Worm (Caenorhabditis elegans): Measurements from ENCODE around the gene C30G12.4.

C30G12.4 gene

DNA sequence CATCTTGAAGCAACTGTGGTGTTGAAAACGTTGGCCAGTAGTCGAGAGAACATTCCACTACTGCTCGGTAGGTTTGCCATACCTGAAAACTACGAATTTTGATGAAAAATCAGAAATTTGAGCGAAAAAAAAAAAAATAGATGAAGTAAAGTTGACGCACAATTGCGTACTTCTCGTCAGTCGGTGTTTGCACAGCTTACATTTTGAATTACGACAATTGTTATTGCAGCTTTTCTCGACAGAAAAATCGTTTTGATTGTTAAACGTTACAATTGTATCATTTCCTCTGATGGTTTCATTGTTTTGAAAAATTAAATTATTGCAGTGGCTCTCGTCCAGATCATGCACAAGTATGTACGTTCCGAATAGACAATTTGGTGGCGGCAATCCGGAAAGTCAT is 48.1 kb downstream of the C30G12.4 start, which contains the start of the genes F45E12.5 and cnep-1:
TSS of gene F45E12.5 (minus strand) at position 93 of the 400 bp plus-strand sequence.
TSS of gene cnep-1 (plus strand) at position 326 of the 400 bp plus-strand sequence.
- TF ChIP-seq lin-35 (GFP tag; optimal IDR thresholded peaks at IDR 0.05): peak; percentile 20 to 54
- TF ChIP-seq blmp-1 (tag; optimal IDR thresholded peaks at IDR 0.05): peak; percentile 18
- peak in 2 of 3 experiments; percentile 12 to 29 for TF ChIP-seq dpl-1 (GFP tag; optimal IDR thresholded peaks at IDR 0.05)
- no peak for TF ChIP-seq lin-13 (GFP tag; optimal IDR thresholded peaks at IDR 0.05)
- TF ChIP-seq mep-1 (tag; optimal IDR thresholded peaks at IDR 0.05): peak; percentile 27
- peak in 1 of 2 experiments; percentile 56 for TF ChIP-seq lsy-2 (tag; optimal IDR thresholded peaks at IDR 0.05)
- TF ChIP-seq efl-1 (optimal IDR thresholded peaks at IDR 0.05): peak; percentile 34 to 42
- peak; percentile 32 to 53 for TF ChIP-seq efl-1 (GFP tag; optimal IDR thresholded peaks at IDR 0.05 in 1 of 2)
- peak; percentile 77 for TF ChIP-seq F16B12.6 (tag; optimal IDR thresholded peaks at IDR 0.05)
- no peak for TF ChIP-seq xbp-1 (tag; optimal IDR thresholded peaks at IDR 0.05)

All from whole organism, L1 larva.